Worm (Caenorhabditis elegans) whole organism, L3 larva: ENCODE data around the gene C17C3.1.
"Not testable (repeated sequence)": the region's sequence is repeated elsewhere in the genome, so short reads cannot be mapped to it uniquely, and the experiment has no call there.

Source experiments
- elt-1 ChIP-seq: fragments of 150-350 bp; optimal IDR thresholded peaks from 2 replicates; lab custom pipeline; 2014; ENCODE audit warnings: missing biosample characterization, missing genetic modification characterization
- mdl-1 ChIP-seq: fragments of 150-350 bp; optimal IDR thresholded peaks from 2 replicates; lab custom pipeline; 2014; ENCODE audit warnings: missing biosample characterization, missing genetic modification characterization
- nhr-76 ChIP-seq: fragments of 150-350 bp; sonication (generic microtip); optimal IDR thresholded peaks from 5 replicates; lab custom pipeline; 2014; ENCODE audit warnings: missing biosample characterization, missing genetic modification characterization
- ztf-11 ChIP-seq: fragments of 150-350 bp; optimal IDR thresholded peaks from 2 replicates; lab custom pipeline; 2014; ENCODE audit warnings: missing biosample characterization, missing genetic modification characterization

DNA sequence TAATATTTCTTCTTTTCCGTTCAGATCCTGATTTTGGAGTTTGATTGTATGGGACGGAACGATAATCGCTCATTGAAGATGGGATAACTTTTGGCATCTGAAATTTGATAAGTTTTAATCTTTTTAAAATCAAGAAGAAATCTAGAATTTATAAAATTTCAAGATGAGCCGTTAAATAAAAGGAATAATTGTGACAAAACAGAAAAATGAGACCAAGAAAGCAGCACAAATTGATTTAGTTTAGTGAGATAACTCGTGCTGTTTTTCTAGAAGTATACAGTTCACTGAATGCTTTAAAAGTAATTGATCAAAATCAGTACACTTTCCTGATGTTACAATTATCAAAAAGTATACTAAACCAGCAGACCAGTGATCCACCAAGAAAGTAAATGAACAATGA lies 30.3 kb upstream of the C17C3.1 start, which contains the start of gene hlh-27:
- TF ChIP-seq ztf-11 (tag; lab: Kevin White, UChicago); elt-1; mdl-1; nhr-76 (tag; lab: Kevin White, UChicago): not testable (repeated sequence)
